Worm (Caenorhabditis elegans): Measurements from ENCODE around the gene C14B1.12.
A peak's percentile ranks its signal among the peaks of the same experiment; 100 is the strongest.

The C14B1.12 gene

ce11 chrIII:3677378-3677777 is 47.4 kb downstream of the C14B1.12 start (continued):
- no peak for TF ChIP-seq ama-1 (optimal IDR thresholded peaks at IDR 0.05)
- peak in 1 of 2 experiments; percentile 72 for TF ChIP-seq mdl-1 (tag; optimal IDR thresholded peaks at IDR 0.05)
- TF ChIP-seq lin-11 (tag; optimal IDR thresholded peaks at IDR 0.05): no peak
- no peak for TF ChIP-seq dmd-4 (tag; optimal IDR thresholded peaks at IDR 0.05)
- TF ChIP-seq gmeb-1 (tag; optimal IDR thresholded peaks at IDR 0.05): no peak
- TF ChIP-seq aly-2 (tag; optimal IDR thresholded peaks at IDR 0.05): no peak
- TF ChIP-seq nhr-21 (tag; optimal IDR thresholded peaks at IDR 0.05): peak; percentile 36
- peak; percentile 90 for TF ChIP-seq unc-55 (GFP tag; optimal IDR thresholded peaks at IDR 0.05)
- TF ChIP-seq nhr-129 (tag; optimal IDR thresholded peaks at IDR 0.05): peak; percentile 75

- TF ChIP-seq nhr-25 (tag; optimal IDR thresholded peaks at IDR 0.05) (no peak), ZK546.5 (tag; optimal IDR thresholded peaks at IDR 0.05) (no peak), aly-2 (tag; optimal IDR thresholded peaks at IDR 0.05) (no peak), skn-1 (tag; optimal IDR thresholded peaks at IDR 0.05) (no peak), egl-27 (tag; optimal IDR thresholded peaks at IDR 0.05) (no peak)
Measured at ce11 chrIII:3675480-3675879, 49.3 kb downstream of the C14B1.12 start.

Data from whole organism, L2 larva.